Worm (Caenorhabditis elegans) whole organism, midembryonic: Measurements from ENCODE around the gene ekl-5.

ENCODE experiments used
- T22C8.4 ChIP-seq: fragments of 200-800 bp; sonication (Bioruptor generic); IDR thresholded peaks from 2 replicates; pipeline ENCODE4 v1.3.6; 2022; ENCODE audit warnings: missing genetic modification characterization, missing compliant biosample characterization
- cog-1 ChIP-seq: sonication (generic microtip); optimal IDR thresholded peaks from 2 replicates; lab custom pipeline; 2016; ENCODE audit warnings: missing genetic modification characterization, missing compliant biosample characterization
- flt-1 ChIP-seq: fragments of 200-800 bp; sonication (Bioruptor generic); IDR thresholded peaks from 2 replicates; pipeline ENCODE4 v1.3.6; 2022; ENCODE audit warnings: missing genetic modification characterization, missing compliant biosample characterization
- klf-2 ChIP-seq: fragments of 200-800 bp; sonication (Bioruptor generic); conservative IDR thresholded peaks from 2 replicates; pipeline ENCODE4 v1.3.6; 2022; ENCODE audit warnings: missing genetic modification reagents, missing genetic modification characterization, missing compliant biosample characterization
- med-1 ChIP-seq: sonication (generic microtip); optimal IDR thresholded peaks from 2 replicates; lab custom pipeline; 2017; ENCODE audit warnings: missing genetic modification characterization, mild to moderate bottlenecking, missing compliant biosample characterization, antibody characterized with exemption, missing genetic modification reagents; ENCODE audit not compliant: insufficient read depth
- ref-1 ChIP-seq: fragments of 200-800 bp; sonication (Bioruptor generic); conservative IDR thresholded peaks from 2 replicates; pipeline ENCODE4 v1.3.6; 2022; ENCODE audit warnings: missing genetic modification reagents, missing genetic modification characterization, missing compliant biosample characterization
- tab-1 ChIP-seq: fragments of 200-800 bp; sonication (Bioruptor generic); IDR thresholded peaks from 2 replicates; pipeline ENCODE4 v1.3.6; 2022; ENCODE audit warnings: missing genetic modification characterization, missing compliant biosample characterization
- ztf-23 ChIP-seq: fragments of 200-800 bp; sonication (Bioruptor generic); IDR thresholded peaks from 2 replicates; pipeline ENCODE4 v1.3.6; 2022; ENCODE audit warnings: missing genetic modification reagents, missing genetic modification characterization, missing compliant biosample characterization
- ztf-29 ChIP-seq: fragments of 200-800 bp; sonication (Bioruptor generic); IDR thresholded peaks from 2 replicates; pipeline ENCODE4 v1.3.6; 2022; ENCODE audit warnings: missing genetic modification reagents, missing genetic modification characterization, missing compliant biosample characterization

Gene ekl-5

DNA sequence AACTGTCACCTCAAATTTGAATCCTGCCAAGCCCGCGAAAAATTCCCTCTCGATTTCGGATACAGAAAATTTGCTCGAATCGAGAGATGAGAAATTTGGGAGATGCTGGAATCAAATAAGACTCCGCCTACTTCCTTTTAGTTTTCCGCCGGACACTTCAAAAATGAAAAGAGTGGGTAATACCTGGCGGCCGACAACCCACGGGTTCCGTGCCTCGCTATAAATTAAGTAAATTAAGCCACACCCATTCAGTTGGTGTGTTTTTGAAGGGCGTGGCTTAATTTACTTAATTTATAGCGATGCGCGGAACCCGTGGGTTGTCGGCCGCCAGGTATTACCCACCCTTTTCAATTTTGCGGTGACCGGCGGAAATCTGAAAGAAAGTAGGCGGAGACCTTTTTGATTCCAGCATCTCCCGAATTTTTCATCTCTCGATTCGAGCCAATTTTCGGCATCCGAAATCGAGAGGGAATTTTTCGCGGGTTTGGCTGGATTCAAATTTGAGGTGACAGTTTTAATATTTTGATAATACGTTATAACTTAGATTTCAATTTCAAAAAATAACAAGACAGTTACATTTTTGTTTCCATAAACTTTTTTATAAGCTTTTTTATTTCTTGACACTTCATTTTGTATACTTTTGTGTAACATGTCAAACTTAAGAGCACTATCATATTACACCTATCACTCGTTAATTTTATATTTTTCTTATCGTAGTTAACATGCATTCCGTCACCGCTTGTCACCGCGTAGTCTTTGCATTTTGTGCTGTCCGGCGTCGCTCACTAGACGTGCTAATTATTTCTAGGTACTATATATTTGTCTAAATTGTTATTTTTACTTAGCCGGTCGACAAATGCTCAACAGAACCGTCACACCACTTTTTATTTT is 30.0 kb upstream of the ekl-5 start:
- no peak for TF ChIP-seq ztf-23 (GFP tag; lab: Robert Waterston, UW)
- no peak for TF ChIP-seq cog-1 (tag; lab: Kevin White, UChicago)
- no peak for TF ChIP-seq med-1 (GFP tag; lab: Kevin White, UChicago)
- TF ChIP-seq tab-1 (GFP tag; lab: Robert Waterston, UW) = no peak
- TF ChIP-seq T22C8.4 (GFP tag; lab: Robert Waterston, UW) = no peak
- no peak for TF ChIP-seq klf-2 (GFP tag; lab: Robert Waterston, UW)
- no peak for TF ChIP-seq ref-1
- TF ChIP-seq flt-1 (GFP tag; lab: Robert Waterston, UW) = no peak

- TF ChIP-seq ztf-29 (GFP tag; lab: Robert Waterston, UW) (no peak), ztf-23 (GFP tag; lab: Robert Waterston, UW) (peak; percentile 74; the same call in 1 of the 2 replicates), med-1 (GFP tag; lab: Kevin White, UChicago) (no peak), klf-2 (GFP tag; lab: Robert Waterston, UW) (no peak), ref-1 (no peak), cog-1 (tag; lab: Kevin White, UChicago) (peak; percentile 23), tab-1 (GFP tag; lab: Robert Waterston, UW) (no peak), flt-1 (GFP tag; lab: Robert Waterston, UW) (peak; percentile 61), T22C8.4 (GFP tag; lab: Robert Waterston, UW) (no peak)
These were observed 28.6 kb upstream of the ekl-5 start for ce11 chrX:13945524-13945923.

DNA sequence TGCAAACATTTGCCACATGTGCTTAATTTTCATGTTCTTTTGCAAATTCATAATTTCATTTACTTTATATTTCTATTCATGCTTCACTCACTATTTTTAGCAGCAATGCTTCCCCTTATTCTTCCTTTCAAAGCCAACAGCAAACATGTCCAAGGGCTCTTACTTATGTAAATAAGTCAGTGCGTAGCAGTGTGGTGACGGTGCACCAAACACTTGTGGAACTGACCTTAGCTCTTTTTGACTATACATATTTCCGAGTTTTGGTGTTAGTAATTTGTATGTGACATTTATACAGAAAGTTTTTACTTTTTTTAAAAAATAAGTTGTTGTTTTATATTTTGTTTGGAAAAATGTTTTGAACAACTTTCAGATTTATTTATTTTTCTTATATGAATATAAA is 28.1 kb upstream of the ekl-5 start:
- no peak for TF ChIP-seq ztf-23 (GFP tag; lab: Robert Waterston, UW)
- TF ChIP-seq tab-1 (GFP tag; lab: Robert Waterston, UW) = no peak
- no peak for TF ChIP-seq T22C8.4 (GFP tag; lab: Robert Waterston, UW)
- no peak for TF ChIP-seq med-1 (GFP tag; lab: Kevin White, UChicago)
- TF ChIP-seq cog-1 (tag; lab: Kevin White, UChicago) = no peak
- TF ChIP-seq klf-2 (GFP tag; lab: Robert Waterston, UW) = no peak
- TF ChIP-seq ref-1 = no peak

DNA sequence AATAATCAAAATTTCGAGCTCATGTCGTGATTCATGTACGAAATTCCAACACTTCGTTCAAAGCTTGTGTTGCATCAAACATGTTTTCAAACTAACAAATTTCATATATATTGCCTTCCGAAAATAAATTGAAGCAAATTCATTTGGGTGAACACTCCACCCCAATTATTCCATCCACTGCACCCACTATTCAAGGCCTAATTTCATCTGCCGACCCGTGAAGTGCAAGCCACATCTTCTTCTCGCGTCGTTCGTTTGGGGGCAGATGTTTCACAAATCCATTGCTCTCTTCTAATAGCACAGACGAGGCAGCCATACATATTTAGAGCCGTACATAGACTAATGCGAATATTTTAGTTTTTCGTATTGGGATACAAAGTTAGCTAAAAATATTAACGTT is 27.2 kb upstream of the ekl-5 start:
- TF ChIP-seq T22C8.4 (GFP tag; lab: Robert Waterston, UW) = no peak
- no peak for TF ChIP-seq cog-1 (tag; lab: Kevin White, UChicago)
- TF ChIP-seq ref-1 = no peak
- no peak for TF ChIP-seq med-1 (GFP tag; lab: Kevin White, UChicago)
- no peak for TF ChIP-seq klf-2 (GFP tag; lab: Robert Waterston, UW)
- TF ChIP-seq ztf-29 (GFP tag; lab: Robert Waterston, UW) = no peak
- no peak for TF ChIP-seq ztf-23 (GFP tag; lab: Robert Waterston, UW)
- no peak for TF ChIP-seq tab-1 (GFP tag; lab: Robert Waterston, UW)
- no peak for TF ChIP-seq flt-1 (GFP tag; lab: Robert Waterston, UW)

- no peak for TF ChIP-seq med-1 (GFP tag; lab: Kevin White, UChicago)
- no peak for TF ChIP-seq ref-1
- TF ChIP-seq flt-1 (GFP tag; lab: Robert Waterston, UW) = no peak
- no peak for TF ChIP-seq T22C8.4 (GFP tag; lab: Robert Waterston, UW)
- TF ChIP-seq ztf-23 (GFP tag; lab: Robert Waterston, UW) = no peak
- TF ChIP-seq ztf-29 (GFP tag; lab: Robert Waterston, UW) = no peak
- no peak for TF ChIP-seq cog-1 (tag; lab: Kevin White, UChicago)
- TF ChIP-seq klf-2 (GFP tag; lab: Robert Waterston, UW) = no peak
- TF ChIP-seq tab-1 (GFP tag; lab: Robert Waterston, UW) = no peak
These were observed 24.9 kb upstream of the ekl-5 start for ce11 chrX:13941865-13942264.

- TF ChIP-seq flt-1 (GFP tag; lab: Robert Waterston, UW) (no peak), klf-2 (GFP tag; lab: Robert Waterston, UW) (no peak), tab-1 (GFP tag; lab: Robert Waterston, UW) (no peak)
These were observed 24.3 kb upstream of the ekl-5 start for ce11 chrX:13941296-13941695.

DNA sequence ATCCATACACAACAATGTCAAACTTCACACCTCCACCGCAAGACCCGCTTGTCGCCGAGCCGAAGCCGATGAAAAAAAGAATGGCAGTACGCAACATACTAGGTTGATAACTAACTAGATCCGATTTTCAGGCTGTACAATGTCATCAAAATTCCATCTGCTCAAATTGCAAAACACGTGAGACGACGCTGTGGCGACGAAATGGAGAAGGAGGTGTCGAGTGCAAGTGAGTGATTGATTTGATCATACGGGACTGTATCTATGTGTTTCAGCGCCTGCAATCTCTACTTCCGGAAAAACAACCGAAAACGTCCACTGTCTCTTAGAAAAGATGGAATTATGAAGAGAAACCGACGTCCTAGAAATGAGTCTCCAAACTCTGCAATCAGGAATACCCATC is 23.3 kb upstream of the ekl-5 start:
- TF ChIP-seq ref-1 = no peak

DNA sequence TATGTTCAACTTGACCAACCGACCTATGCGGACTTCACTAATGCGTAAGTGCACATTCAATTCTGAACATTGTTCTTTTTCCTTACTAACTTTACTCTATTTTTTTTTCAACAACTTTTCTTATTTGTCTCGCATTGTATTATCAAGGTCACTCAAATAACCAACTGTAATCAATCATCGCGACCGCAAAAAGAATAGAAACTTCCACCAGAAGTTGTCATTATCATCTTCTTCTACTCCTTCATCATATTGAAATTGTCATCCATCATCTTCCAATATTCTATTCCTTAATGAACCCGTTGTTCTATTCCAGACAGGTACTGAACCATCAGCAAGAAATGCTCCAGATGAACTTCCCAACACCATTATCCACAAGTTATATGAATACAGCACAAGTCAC is 22.4 kb upstream of the ekl-5 start:
- TF ChIP-seq flt-1 (GFP tag; lab: Robert Waterston, UW) (no peak), T22C8.4 (GFP tag; lab: Robert Waterston, UW) (no peak), ref-1 (no peak), klf-2 (GFP tag; lab: Robert Waterston, UW) (no peak), ztf-23 (GFP tag; lab: Robert Waterston, UW) (no peak), tab-1 (GFP tag; lab: Robert Waterston, UW) (no peak), cog-1 (tag; lab: Kevin White, UChicago) (no peak), ztf-29 (GFP tag; lab: Robert Waterston, UW) (no peak), med-1 (GFP tag; lab: Kevin White, UChicago) (no peak)

DNA sequence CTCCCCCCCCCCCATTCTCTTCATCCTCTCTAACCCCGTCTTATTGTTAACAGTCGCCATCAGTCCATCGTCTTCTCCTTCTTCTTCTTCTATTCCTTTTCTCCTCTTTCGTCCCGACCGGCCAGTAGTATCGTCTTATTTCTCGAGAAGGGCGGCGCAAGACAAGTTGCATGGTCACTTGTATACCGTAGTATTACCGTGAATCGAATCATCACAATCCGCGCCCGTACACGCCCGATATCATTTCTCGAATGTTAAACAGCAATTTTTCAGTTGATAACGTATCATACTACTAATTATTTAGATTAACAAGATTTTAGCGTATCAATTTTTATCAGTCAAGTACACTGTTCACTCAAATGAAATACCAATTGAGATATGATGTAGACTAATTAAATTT is 20.9 kb upstream of the ekl-5 start:
- TF ChIP-seq tab-1 (GFP tag; lab: Robert Waterston, UW) (no peak), T22C8.4 (GFP tag; lab: Robert Waterston, UW) (no peak), flt-1 (GFP tag; lab: Robert Waterston, UW) (no peak), ztf-23 (GFP tag; lab: Robert Waterston, UW) (no peak), med-1 (GFP tag; lab: Kevin White, UChicago) (no peak), ztf-29 (GFP tag; lab: Robert Waterston, UW) (no peak), cog-1 (tag; lab: Kevin White, UChicago) (no peak), klf-2 (GFP tag; lab: Robert Waterston, UW) (no peak), ref-1 (no peak)
